Fruit fly (Drosophila melanogaster): ENCODE data around the gene Ccdc85.

Gene Ccdc85

DNA sequence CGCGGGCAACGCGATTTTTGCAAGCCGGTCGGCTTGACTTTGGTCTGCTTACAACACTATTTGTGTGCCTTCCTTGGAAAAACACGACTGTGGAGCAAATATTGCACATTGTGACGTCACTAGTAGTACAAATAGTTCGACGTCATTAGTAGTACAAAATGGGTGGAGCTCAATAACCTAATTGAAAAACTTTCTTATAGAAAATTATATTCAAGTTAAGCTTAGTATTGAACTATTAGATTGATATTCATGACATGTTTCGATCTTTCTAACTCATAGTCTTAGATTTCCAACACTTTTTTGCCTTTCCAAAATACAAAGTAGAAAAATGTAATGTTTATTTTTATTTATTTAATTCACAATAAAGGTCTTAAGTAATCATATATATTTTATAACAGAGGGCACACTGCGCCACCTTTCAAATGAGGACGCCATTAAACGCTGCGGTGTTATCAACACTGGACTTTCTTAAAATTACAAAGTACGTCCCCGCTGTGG, 26.6 kb upstream of the Ccdc85 start, which contains the start of the genes Rrp1 and gammaTub23C (continued):
- peak; percentile 69 for TF ChIP-seq CG12219 (GFP tag; optimal IDR thresholded peaks at IDR 0.05)
- no peak for TF ChIP-seq btn (GFP tag; optimal IDR thresholded peaks at IDR 0.05)
- 0 out of 3 replicates have a peak, but pooled peaks have one; percentile 31 for TF ChIP-seq Optix (GFP tag; IDR thresholded peaks at IDR 0.05)
- peak; percentile 71 for TF ChIP-seq scrt (GFP tag; optimal IDR thresholded peaks at IDR 0.05)
- peak; percentile 80 to 81 for TF ChIP-seq Pdp1 (GFP tag; optimal IDR thresholded peaks at IDR 0.05)
- peak; percentile 2 for TF ChIP-seq MESR4 (GFP tag; optimal IDR thresholded peaks at IDR 0.05)
- TF ChIP-seq CG12104 (GFP tag; optimal IDR thresholded peaks at IDR 0.05): peak; percentile 93
- no peak for TF ChIP-seq bbx (GFP tag; IDR thresholded peaks at IDR 0.05; ENCODE audit: partially characterized antibody)
- TF ChIP-seq Taf1 (GFP tag; IDR thresholded peaks at IDR 0.05): peak; percentile 42; the same call in 1 of the 2 replicates
- TF ChIP-seq CG14014 (GFP tag; IDR thresholded peaks at IDR 0.05): peak; percentile 74
- no peak for TF ChIP-seq Lpt (GFP tag; optimal IDR thresholded peaks at IDR 0.05)
- TF ChIP-seq Xrp1 (GFP tag; IDR thresholded peaks at IDR 0.05): peak; percentile 88
- TF ChIP-seq ab (GFP tag; optimal IDR thresholded peaks at IDR 0.05): peak; percentile 48
- peak; percentile 86 for TF ChIP-seq tgo (GFP tag; IDR thresholded peaks at IDR 0.05)
- peak; percentile 80 for TF ChIP-seq CG2202 (tag; optimal IDR thresholded peaks at IDR 0.05)
- TF ChIP-seq Max (GFP tag; optimal IDR thresholded peaks at IDR 0.05): peak; percentile 92
- peak; percentile 74; the same call in 2 of the 3 replicates for TF ChIP-seq CG34422 (GFP tag; IDR thresholded peaks at IDR 0.05)
- peak; percentile 87 for TF ChIP-seq Sox102F (GFP tag; optimal IDR thresholded peaks at IDR 0.05)
- peak; percentile 76 for TF ChIP-seq MBD-R2 (GFP tag; IDR thresholded peaks at IDR 0.05)
- TF ChIP-seq CG2875 (GFP tag; optimal IDR thresholded peaks at IDR 0.05): peak; percentile 73
- no peak for TF ChIP-seq grn (GFP tag; optimal IDR thresholded peaks at IDR 0.05)
- TF ChIP-seq CG16779 (GFP tag; IDR thresholded peaks at IDR 0.05): no peak
- peak; percentile 70 for TF ChIP-seq CG7357 (GFP tag; IDR thresholded peaks at IDR 0.05)
- TF ChIP-seq trh (GFP tag; optimal IDR thresholded peaks at IDR 0.05): peak; percentile 78
- TF ChIP-seq sisA (GFP tag; IDR thresholded peaks at IDR 0.05): peak; percentile 87
- peak; percentile 92 for TF ChIP-seq Ssrp (tag; optimal IDR thresholded peaks at IDR 0.05)
- TF ChIP-seq sna (GFP tag; IDR thresholded peaks at IDR 0.05; ENCODE audit: partially characterized antibody): no peak
- TF ChIP-seq zf30C (GFP tag; optimal IDR thresholded peaks at IDR 0.05): no peak
- peak; percentile 84 for TF ChIP-seq CG4617 (GFP tag; optimal IDR thresholded peaks at IDR 0.05; ENCODE audit: borderline replicate concordance)
- peak; percentile 85 for TF ChIP-seq kni (GFP tag; optimal IDR thresholded peaks at IDR 0.05)
- peak; percentile 80 for TF ChIP-seq CG6654 (GFP tag; optimal IDR thresholded peaks at IDR 0.05)
- TF ChIP-seq nerfin-2 (GFP tag; IDR thresholded peaks at IDR 0.05; ENCODE audit: partially characterized antibody): no peak
- peak; percentile 62 for TF ChIP-seq CG9876 (GFP tag; optimal IDR thresholded peaks at IDR 0.05)
- TF ChIP-seq gce (GFP tag; IDR thresholded peaks at IDR 0.05): 0 out of 3 replicates have a peak, but pooled peaks have one; percentile 36
- TF ChIP-seq CG8478 (optimal IDR thresholded peaks at IDR 0.05): no peak
- TF ChIP-seq Usf (GFP tag; optimal IDR thresholded peaks at IDR 0.05): peak; percentile 91
- TF ChIP-seq crc (GFP tag; optimal IDR thresholded peaks at IDR 0.05): no peak
- no peak for TF ChIP-seq Bgb (GFP tag; IDR thresholded peaks at IDR 0.05; ENCODE audit: partially characterized antibody)
- TF ChIP-seq slou (GFP tag; optimal IDR thresholded peaks at IDR 0.05): peak; percentile 94
- no peak for TF ChIP-seq CG2129 (GFP tag; IDR thresholded peaks at IDR 0.05; ENCODE audit: partially characterized antibody)
- TF ChIP-seq CG17912 (GFP tag; optimal IDR thresholded peaks at IDR 0.05): peak; percentile 37
- TF ChIP-seq caup (GFP tag; optimal IDR thresholded peaks at IDR 0.05; ENCODE audit: severe bottlenecking): peak; percentile 87
- TF ChIP-seq klu (GFP tag; IDR thresholded peaks at IDR 0.05): peak; percentile 85
- TF ChIP-seq CG30403 (GFP tag; optimal IDR thresholded peaks at IDR 0.05): peak; percentile 97
- TF ChIP-seq CG12299 (tag; optimal IDR thresholded peaks at IDR 0.05): peak; percentile 79
- peak; percentile 79 for TF ChIP-seq cwo (GFP tag; optimal IDR thresholded peaks at IDR 0.05)
- peak; percentile 93 for TF ChIP-seq CG3281 (GFP tag; optimal IDR thresholded peaks at IDR 0.05)
- TF ChIP-seq CG11085 (GFP tag; IDR thresholded peaks at IDR 0.05): peak; percentile 77
- TF ChIP-seq Dip2 (GFP tag; IDR thresholded peaks at IDR 0.05): 0 out of 2 replicates have a peak, but pooled peaks have one; percentile 25
- peak; percentile 83 for TF ChIP-seq CG2116 (GFP tag; optimal IDR thresholded peaks at IDR 0.05)

All from whole organism, embryonic.